Worm (Caenorhabditis elegans): ENCODE results near the gene gbb-2.

DNA sequence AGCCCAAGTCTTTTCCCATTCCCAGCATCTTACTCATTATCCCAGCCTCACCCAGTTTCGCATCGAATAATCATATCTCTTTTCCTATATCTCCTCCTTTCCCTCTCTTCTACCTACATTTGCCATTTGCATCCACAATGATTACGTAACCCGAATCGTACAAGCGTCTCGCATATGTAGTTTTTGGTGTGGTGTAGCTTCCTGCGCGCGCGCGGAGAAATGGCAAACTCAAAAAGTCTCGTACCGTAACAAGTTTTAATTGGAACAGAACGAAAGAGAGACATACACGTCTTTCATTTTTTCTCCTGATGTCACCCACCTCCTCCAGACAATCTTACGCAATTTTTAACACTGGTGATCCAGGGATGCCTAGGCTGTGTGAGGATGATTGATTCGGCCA, 19.5 kb upstream of the gbb-2 start:
- TF ChIP-seq nhr-77 (tag; optimal IDR thresholded peaks at IDR 0.05) (no peak), zag-1 (tag; optimal IDR thresholded peaks at IDR 0.05) (no peak), unc-62 (GFP tag; optimal IDR thresholded peaks at IDR 0.05) (no peak), Y116A8C.19 (tag; optimal IDR thresholded peaks at IDR 0.05; ENCODE audit: borderline replicate concordance) (no peak), lin-15B (tag; optimal IDR thresholded peaks at IDR 0.05) (no peak)
